Fruit fly (Drosophila melanogaster): ENCODE data around the gene CG3857.

The CG3857 gene

DNA sequence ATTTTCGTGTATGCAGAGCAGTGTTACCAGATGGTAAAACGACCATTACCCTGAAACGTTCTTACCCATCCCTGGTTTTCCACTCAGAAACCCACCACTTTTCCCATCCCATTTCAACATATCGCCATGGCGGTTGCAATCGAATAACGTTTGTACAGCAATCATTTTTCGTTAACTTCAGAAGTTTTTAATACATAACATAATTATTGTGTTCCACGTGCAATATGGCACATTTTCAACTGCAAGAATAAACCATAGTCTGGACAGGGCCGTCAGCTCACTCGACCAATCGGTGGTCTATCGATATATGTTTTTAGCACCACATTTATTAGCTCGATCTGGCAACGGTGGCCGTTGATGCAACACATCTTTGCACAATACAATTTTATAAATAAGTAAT lies 49.9 kb downstream of the CG3857 start, which contains the start of the genes trr and mRpL16 (continued):
- peak; percentile 83 for TF ChIP-seq trem (tag; optimal IDR thresholded peaks at IDR 0.05)
- peak; percentile 26 for TF ChIP-seq CG8388 (GFP tag; optimal IDR thresholded peaks at IDR 0.05)
- TF ChIP-seq ken (GFP tag; IDR thresholded peaks at IDR 0.05): 0 out of 3 replicates have a peak, but pooled peaks have one; percentile 10
- no peak for TF ChIP-seq Deaf1 (tag; optimal IDR thresholded peaks at IDR 0.05)
- no peak for TF ChIP-seq H15 (GFP tag; IDR thresholded peaks at IDR 0.05)
- no peak for TF ChIP-seq pros (GFP tag; optimal IDR thresholded peaks at IDR 0.05)
- TF ChIP-seq shn (GFP tag; optimal IDR thresholded peaks at IDR 0.05): peak; percentile 23
- no peak for TF ChIP-seq CG8359 (GFP tag; optimal IDR thresholded peaks at IDR 0.05; ENCODE audit: borderline replicate concordance)
- peak; percentile 43; the same call in 1 of the 3 replicates for TF ChIP-seq zfh1 (GFP tag; IDR thresholded peaks at IDR 0.05)
- peak; percentile 5 for TF ChIP-seq nerfin-1 (tag; optimal IDR thresholded peaks at IDR 0.05)
- no peak for TF ChIP-seq Elba2 (GFP tag; optimal IDR thresholded peaks at IDR 0.05)
- no peak for TF ChIP-seq CG34376 (GFP tag; optimal IDR thresholded peaks at IDR 0.05)
- no peak for TF ChIP-seq klu (GFP tag; IDR thresholded peaks at IDR 0.05)
- TF ChIP-seq CG10959 (GFP tag; IDR thresholded peaks at IDR 0.05): no peak
- TF ChIP-seq D (optimal IDR thresholded peaks at IDR 0.05): no peak
- no peak for TF ChIP-seq D (GFP tag; optimal IDR thresholded peaks at IDR 0.05)
- TF ChIP-seq C15 (GFP tag; IDR thresholded peaks at IDR 0.05): no peak
- TF ChIP-seq sens-2 (GFP tag; IDR thresholded peaks at IDR 0.05): no peak
- TF ChIP-seq Dp (GFP tag; optimal IDR thresholded peaks at IDR 0.05): peak; percentile 40
- TF ChIP-seq Xrp1 (GFP tag; IDR thresholded peaks at IDR 0.05): 0 out of 2 replicates have a peak, but pooled peaks have one; percentile 7
- TF ChIP-seq PHDP (tag; optimal IDR thresholded peaks at IDR 0.05): no peak
- no peak for TF ChIP-seq CG6765 (GFP tag; optimal IDR thresholded peaks at IDR 0.05)
- no peak for TF ChIP-seq ERR (GFP tag; optimal IDR thresholded peaks at IDR 0.05)
- TF ChIP-seq Lim3 (GFP tag; IDR thresholded peaks at IDR 0.05): no peak
- no peak for TF ChIP-seq NC2β (GFP tag; optimal IDR thresholded peaks at IDR 0.05)
- TF ChIP-seq CG9727 (GFP tag; optimal IDR thresholded peaks at IDR 0.05): peak; percentile 60
- TF ChIP-seq CG11247 (GFP tag; IDR thresholded peaks at IDR 0.05): peak; percentile 35; the same call in 1 of the 2 replicates
- TF ChIP-seq CG7271 (tag; optimal IDR thresholded peaks at IDR 0.05): peak; percentile 14
- TF ChIP-seq Poxn (GFP tag; IDR thresholded peaks at IDR 0.05): no peak
- peak; percentile 43 for TF ChIP-seq CG18262 (tag; optimal IDR thresholded peaks at IDR 0.05)
- TF ChIP-seq Kr (GFP tag; optimal IDR thresholded peaks at IDR 0.05): no peak
- no peak for TF ChIP-seq Six4 (GFP tag; optimal IDR thresholded peaks at IDR 0.05)
- no peak for TF ChIP-seq cas (GFP tag; IDR thresholded peaks at IDR 0.05)
- TF ChIP-seq kah (GFP tag; optimal IDR thresholded peaks at IDR 0.05): no peak
- peak; percentile 71 for TF ChIP-seq CG17829 (tag; optimal IDR thresholded peaks at IDR 0.05)
- no peak for TF ChIP-seq CG16815 (GFP tag; optimal IDR thresholded peaks at IDR 0.05)
- no peak for TF ChIP-seq CG10147 (GFP tag; optimal IDR thresholded peaks at IDR 0.05)
- no peak for TF ChIP-seq odd (GFP tag; optimal IDR thresholded peaks at IDR 0.05)
- TF ChIP-seq nom (GFP tag; optimal IDR thresholded peaks at IDR 0.05): no peak
- TF ChIP-seq gsb (GFP tag; IDR thresholded peaks at IDR 0.05): no peak
- no peak for TF ChIP-seq pan (optimal IDR thresholded peaks at IDR 0.05)
- no peak for TF ChIP-seq pan (GFP tag; optimal IDR thresholded peaks at IDR 0.05 in 1 of 2, IDR thresholded peaks at IDR 0.05 in 1 of 2)
- peak; percentile 97 for TF ChIP-seq Sin3A (optimal IDR thresholded peaks at IDR 0.05)
- peak; percentile 42 for TF ChIP-seq CoRest (tag; optimal IDR thresholded peaks at IDR 0.05)
- no peak for TF ChIP-seq CG4854 (GFP tag; optimal IDR thresholded peaks at IDR 0.05)
- peak; percentile 30; the same call in 1 of the 4 replicates for TF ChIP-seq Gug (GFP tag; IDR thresholded peaks at IDR 0.05)
- no peak for TF ChIP-seq gcm (GFP tag; optimal IDR thresholded peaks at IDR 0.05)
- TF ChIP-seq sob (GFP tag; IDR thresholded peaks at IDR 0.05): peak; percentile 40; the same call in 1 of the 2 replicates
- TF ChIP-seq lola (GFP tag; optimal IDR thresholded peaks at IDR 0.05): peak in 1 of 3 experiments; percentile 40
- TF ChIP-seq CG4730 (GFP tag; IDR thresholded peaks at IDR 0.05): no peak
- no peak for TF ChIP-seq Usf (GFP tag; optimal IDR thresholded peaks at IDR 0.05)
- no peak for TF ChIP-seq CG5180 (GFP tag; optimal IDR thresholded peaks at IDR 0.05)

Data from whole organism, embryonic.